Worm (Caenorhabditis elegans) whole organism, L4 larva: ENCODE measurements around the gene F59A6.2.

Source experiments
- aly-2 ChIP-seq: sonication (generic microtip); optimal IDR thresholded peaks from 2 replicates; lab custom pipeline; 2018; ENCODE audit warnings: missing biosample characterization, missing genetic modification characterization
- daf-12 ChIP-seq: fragments of 150-350 bp; optimal IDR thresholded peaks from 2 replicates; lab custom pipeline; 2014; ENCODE audit warnings: missing biosample characterization, missing genetic modification reagents, missing genetic modification characterization
- fkh-10 ChIP-seq: fragments of 150-350 bp; optimal IDR thresholded peaks from 2 replicates; lab custom pipeline; 2014; ENCODE audit warnings: missing biosample characterization, missing genetic modification reagents, missing genetic modification characterization
- lin-38 ChIP-seq: fragments of 200-800 bp; sonication (Bioruptor generic); IDR thresholded peaks from 2 replicates; pipeline ENCODE4 v1.3.6; 2022; ENCODE audit warnings: missing genetic modification reagents, missing genetic modification characterization, missing compliant biosample characterization
- lin-39 ChIP-seq: fragments of 150-350 bp; optimal IDR thresholded peaks from 2 replicates; lab custom pipeline; 2014; ENCODE audit warnings: missing biosample characterization, missing genetic modification reagents, missing genetic modification characterization
- nhr-237 ChIP-seq: sonication (generic microtip); optimal IDR thresholded peaks from 2 replicates; lab custom pipeline; 2017; ENCODE audit warnings: missing biosample characterization, missing genetic modification characterization
- nhr-28 ChIP-seq: fragments of 150-350 bp; optimal IDR thresholded peaks from 2 replicates; lab custom pipeline; 2014; ENCODE audit warnings: missing biosample characterization, missing genetic modification characterization
- saeg-2 ChIP-seq: fragments of 200-800 bp; sonication (Bioruptor generic); IDR thresholded peaks from 2 replicates; pipeline ENCODE4 v1.3.6; 2022; ENCODE audit warnings: missing genetic modification reagents, missing genetic modification characterization, missing compliant biosample characterization
- skn-1 ChIP-seq: fragments of 150-350 bp; optimal IDR thresholded peaks from 2 replicates; lab custom pipeline; 2014; ENCODE audit warnings: missing biosample characterization, missing genetic modification characterization
- snpc-4 ChIP-seq: fragments of 150-350 bp; optimal IDR thresholded peaks from 2 replicates; lab custom pipeline; 2014; ENCODE audit warnings: missing biosample characterization, missing genetic modification characterization
- unc-130 ChIP-seq: sonication (generic microtip); optimal IDR thresholded peaks from 2 replicates; lab custom pipeline; 2016; ENCODE audit warnings: missing genetic modification reagents, missing genetic modification characterization, missing compliant biosample characterization
- zag-1 ChIP-seq: fragments of 150-350 bp; optimal IDR thresholded peaks from 2 replicates; lab custom pipeline; 2014; ENCODE audit warnings: missing biosample characterization, missing genetic modification characterization

DNA sequence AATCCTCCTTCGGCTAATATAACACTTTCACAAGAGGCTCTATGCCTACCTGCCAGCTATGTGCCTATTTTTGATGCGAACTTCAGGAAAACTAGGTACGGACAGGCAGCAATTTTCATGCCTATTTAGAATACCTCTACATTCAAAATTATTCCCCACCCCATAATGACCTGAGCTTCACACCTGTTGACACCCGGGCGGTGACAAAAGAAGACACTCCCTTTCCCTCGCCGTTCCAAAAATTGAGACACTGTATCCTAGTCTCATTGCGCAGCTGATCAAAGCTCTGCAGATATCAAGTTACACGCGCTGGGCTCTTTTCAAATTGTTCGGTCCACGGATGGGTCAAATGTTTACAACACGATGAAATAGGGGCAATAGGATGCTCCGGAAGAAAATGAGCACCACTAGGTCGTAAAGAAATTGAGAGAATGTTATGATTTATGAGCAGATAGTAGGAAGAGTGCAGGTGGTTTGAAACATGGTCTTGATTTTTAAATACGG lies 40.0 kb upstream of the F59A6.2 start:
- TF ChIP-seq lin-39 (tag; lab: Kevin White, UChicago): no peak
- TF ChIP-seq saeg-2: no peak
- TF ChIP-seq nhr-28 (tag; lab: Kevin White, UChicago): no peak
- TF ChIP-seq aly-2 (tag; lab: Kevin White, UChicago): no peak
- TF ChIP-seq nhr-237 (tag; lab: Kevin White, UChicago): no peak
- no peak for TF ChIP-seq skn-1 (tag; lab: Kevin White, UChicago)
- TF ChIP-seq daf-12 (tag; lab: Kevin White, UChicago): no peak
- no peak for TF ChIP-seq zag-1 (tag; lab: Kevin White, UChicago)
- no peak for TF ChIP-seq lin-38 (GFP tag; lab: Robert Waterston, UW)
- no peak for TF ChIP-seq fkh-10 (GFP tag; lab: Kevin White, UChicago)
- no peak for TF ChIP-seq snpc-4 (tag; lab: Kevin White, UChicago)
- no peak for TF ChIP-seq unc-130 (GFP tag; lab: Kevin White, UChicago)
